Worm (Caenorhabditis elegans): ENCODE measurements around the gene nhr-31.

Gene nhr-31

ce11 chrIV:8040610-8041317 is 11.5 kb upstream of the nhr-31 start (continued):
- TF ChIP-seq ZK546.5 (tag; optimal IDR thresholded peaks at IDR 0.05) = no peak
- peak; percentile 57 for TF ChIP-seq crh-2 (tag; optimal IDR thresholded peaks at IDR 0.05)
- no peak for TF ChIP-seq dmd-4 (tag; optimal IDR thresholded peaks at IDR 0.05)
- TF ChIP-seq F13H6.1 (tag; optimal IDR thresholded peaks at IDR 0.05) = peak; percentile 55
- no peak for TF ChIP-seq mbf-1 (tag; optimal IDR thresholded peaks at IDR 0.05)
- no peak for TF ChIP-seq nhr-25 (tag; optimal IDR thresholded peaks at IDR 0.05)
- no peak for TF ChIP-seq elt-3 (tag; optimal IDR thresholded peaks at IDR 0.05)
- no peak for TF ChIP-seq fos-1 (tag; optimal IDR thresholded peaks at IDR 0.05)
- no peak for TF ChIP-seq nhr-12 (tag; optimal IDR thresholded peaks at IDR 0.05)

- TF ChIP-seq nhr-21 (tag; optimal IDR thresholded peaks at IDR 0.05) = peak; percentile 51
- TF ChIP-seq dmd-4 (tag; optimal IDR thresholded peaks at IDR 0.05) = no peak
- TF ChIP-seq aly-2 (tag; optimal IDR thresholded peaks at IDR 0.05) = no peak
- no peak for TF ChIP-seq ztf-1 (GFP tag; conservative IDR thresholded peaks at IDR 0.05)
- TF ChIP-seq ZK546.5 (tag; optimal IDR thresholded peaks at IDR 0.05) = no peak
- TF ChIP-seq blmp-1 (tag; optimal IDR thresholded peaks at IDR 0.05; ENCODE audit: insufficient read depth) = peak; percentile 75
- peak; percentile 83 for TF ChIP-seq sma-9 (GFP tag; optimal IDR thresholded peaks at IDR 0.05)
- TF ChIP-seq sma-9 (tag; optimal IDR thresholded peaks at IDR 0.05) = no peak
- peak; percentile 48 for TF ChIP-seq crh-2 (tag; optimal IDR thresholded peaks at IDR 0.05)
- TF ChIP-seq skn-1 (tag; optimal IDR thresholded peaks at IDR 0.05) = no peak
- TF ChIP-seq nhr-23 (tag; optimal IDR thresholded peaks at IDR 0.05) = no peak
- no peak for TF ChIP-seq unc-55 (GFP tag; optimal IDR thresholded peaks at IDR 0.05)
- TF ChIP-seq nhr-25 (tag; optimal IDR thresholded peaks at IDR 0.05) = peak; percentile 89
- TF ChIP-seq nhr-129 (tag; optimal IDR thresholded peaks at IDR 0.05) = peak; percentile 16
- TF ChIP-seq ceh-16 (tag; optimal IDR thresholded peaks at IDR 0.05) = peak; percentile 67
- TF ChIP-seq sem-4 (tag; optimal IDR thresholded peaks at IDR 0.05) = no peak
- TF ChIP-seq nhr-6 (tag; optimal IDR thresholded peaks at IDR 0.05) = no peak
- TF ChIP-seq egl-27 (tag; optimal IDR thresholded peaks at IDR 0.05) = peak; percentile 28
- no peak for TF ChIP-seq gmeb-1 (tag; optimal IDR thresholded peaks at IDR 0.05)
- peak; percentile 33 for TF ChIP-seq elt-1 (tag; optimal IDR thresholded peaks at IDR 0.05)
- no peak for TF ChIP-seq lin-13 (GFP tag; optimal IDR thresholded peaks at IDR 0.05)
- TF ChIP-seq C34F6.9 (tag; optimal IDR thresholded peaks at IDR 0.05) = peak; percentile 14
- TF ChIP-seq lsy-2 (tag; optimal IDR thresholded peaks at IDR 0.05) = peak in 1 of 2 experiments; percentile 13
- TF ChIP-seq sma-3 (GFP tag; optimal IDR thresholded peaks at IDR 0.05) = peak; percentile 60
- peak; percentile 49 for TF ChIP-seq fos-1 (tag; optimal IDR thresholded peaks at IDR 0.05)
- no peak for TF ChIP-seq mdl-1 (tag; optimal IDR thresholded peaks at IDR 0.05)
- no peak for TF ChIP-seq alr-1 (tag; optimal IDR thresholded peaks at IDR 0.05)
- TF ChIP-seq elt-3 (tag; optimal IDR thresholded peaks at IDR 0.05) = no peak
- TF ChIP-seq lin-11 (tag; optimal IDR thresholded peaks at IDR 0.05) = no peak
Observed at ce11 chrIV:8036492-8036891, 7.2 kb upstream of the nhr-31 start.

- TF ChIP-seq gmeb-1 (tag; optimal IDR thresholded peaks at IDR 0.05) = no peak
- TF ChIP-seq Y55F3AM.14 (GFP tag; optimal IDR thresholded peaks at IDR 0.05) = no peak
- peak; percentile 71 for TF ChIP-seq fos-1 (tag; optimal IDR thresholded peaks at IDR 0.05)
Observed at ce11 chrIV:8034182-8034581, 4.9 kb upstream of the nhr-31 start.

ce11 chrIV:8032135-8032915 is 3.0 kb upstream of the nhr-31 start:
- TF ChIP-seq nhr-6 (tag; optimal IDR thresholded peaks at IDR 0.05) (no peak), gmeb-1 (tag; optimal IDR thresholded peaks at IDR 0.05) (no peak), unc-39 (tag; optimal IDR thresholded peaks at IDR 0.05) (no peak), F13H6.1 (tag; optimal IDR thresholded peaks at IDR 0.05) (peak; percentile 10), egl-27 (tag; optimal IDR thresholded peaks at IDR 0.05) (peak; percentile 31), nhr-23 (tag; optimal IDR thresholded peaks at IDR 0.05) (no peak), ZK546.5 (tag; optimal IDR thresholded peaks at IDR 0.05) (no peak), sma-9 (GFP tag; optimal IDR thresholded peaks at IDR 0.05) (peak; percentile 82), sma-9 (tag; optimal IDR thresholded peaks at IDR 0.05) (no peak), fos-1 (tag; optimal IDR thresholded peaks at IDR 0.05) (peak; percentile 84), elt-3 (tag; optimal IDR thresholded peaks at IDR 0.05) (no peak), nhr-10 (tag; optimal IDR thresholded peaks at IDR 0.05) (no peak), crh-2 (tag; optimal IDR thresholded peaks at IDR 0.05) (peak; percentile 78), nhr-237 (tag; optimal IDR thresholded peaks at IDR 0.05) (no peak), lin-39 (tag; optimal IDR thresholded peaks at IDR 0.05) (no peak), nhr-25 (tag; optimal IDR thresholded peaks at IDR 0.05) (no peak), nhr-12 (tag; optimal IDR thresholded peaks at IDR 0.05) (no peak)
